Worm (Caenorhabditis elegans): ENCODE data around the gene F52E1.5.

F52E1.5 gene

ce11 chrV:8345436-8345835 lies 33.9 kb upstream of the F52E1.5 start, which contains the start of gene C08D8.1:
TSS of gene C08D8.1 (plus strand) at chrV:8345759.
- TF ChIP-seq ceh-82 (tag; optimal IDR thresholded peaks at IDR 0.05) (no peak), ceh-20 (GFP tag; IDR thresholded peaks at IDR 0.05) (0 out of 2 replicates have a peak, but pooled peaks have one; percentile 19), lsy-2 (tag; optimal IDR thresholded peaks at IDR 0.05) (no peak), ama-1 (optimal IDR thresholded peaks at IDR 0.05) (no peak), nhr-6 (tag; optimal IDR thresholded peaks at IDR 0.05) (no peak), dmd-6 (GFP tag; IDR thresholded peaks at IDR 0.05) (no peak; the same call in 1 of the 2 replicates), nhr-28 (tag; optimal IDR thresholded peaks at IDR 0.05) (peak; percentile 97), ceh-44 (GFP tag; IDR thresholded peaks at IDR 0.05) (no peak), unc-62 (GFP tag; optimal IDR thresholded peaks at IDR 0.05 in 1 of 2) (peak in 1 of 2 experiments; percentile 44), unc-62 (tag; optimal IDR thresholded peaks at IDR 0.05) (no peak)

ce11 chrV:8348959-8349389 lies 30.3 kb upstream of the F52E1.5 start:
- TF ChIP-seq ZK337.2 (GFP tag; IDR thresholded peaks at IDR 0.05) (0 out of 2 replicates have a peak, but pooled peaks have one; percentile 35), pha-4 (GFP tag; IDR thresholded peaks at IDR 0.05) (peak; percentile 76; the same call in 1 of the 2 replicates), pha-4 (tag; optimal IDR thresholded peaks at IDR 0.05) (no peak), ztf-11 (tag; optimal IDR thresholded peaks at IDR 0.05) (no peak), R02D3.7 (tag; optimal IDR thresholded peaks at IDR 0.05) (no peak), nhr-42 (GFP tag; IDR thresholded peaks at IDR 0.05) (0 out of 2 replicates have a peak, but pooled peaks have one; percentile 71), sdz-12 (GFP tag; optimal IDR thresholded peaks at IDR 0.05) (no peak), vab-7 (GFP tag; IDR thresholded peaks at IDR 0.05) (no peak; the same call in 1 of the 2 replicates), T26A8.4 (GFP tag; IDR thresholded peaks at IDR 0.05) (peak; percentile 92), mes-2 (tag; optimal IDR thresholded peaks at IDR 0.05; ENCODE audit: poor library complexity, severe bottlenecking) (peak; percentile 90), nhr-28 (tag; optimal IDR thresholded peaks at IDR 0.05) (peak; percentile 74), unc-39 (tag; optimal IDR thresholded peaks at IDR 0.05) (no peak), madf-9 (GFP tag; conservative IDR thresholded peaks at IDR 0.05) (no peak), jun-1 (tag; optimal IDR thresholded peaks at IDR 0.05) (peak; percentile 50), lsy-2 (tag; optimal IDR thresholded peaks at IDR 0.05) (peak; percentile 57 to 75), fos-1 (tag; optimal IDR thresholded peaks at IDR 0.05) (no peak), dpl-1 (GFP tag; optimal IDR thresholded peaks at IDR 0.05) (peak; percentile 44), ceh-62 (tag; optimal IDR thresholded peaks at IDR 0.05) (no peak), nhr-6 (tag; optimal IDR thresholded peaks at IDR 0.05) (peak; percentile 21), nhr-25 (tag; optimal IDR thresholded peaks at IDR 0.05; ENCODE audit: borderline replicate concordance, insufficient read depth) (peak; percentile 82), set-16 (GFP tag; IDR thresholded peaks at IDR 0.05) (no peak; the same call in none of the 2 replicates), tag-97 (GFP tag; IDR thresholded peaks at IDR 0.05) (no peak), mxl-3 (GFP tag; optimal IDR thresholded peaks at IDR 0.05) (peak; percentile 79), F49E8.2 (tag; optimal IDR thresholded peaks at IDR 0.05; ENCODE audit: borderline replicate concordance) (peak; percentile 96), arid-1 (GFP tag; conservative IDR thresholded peaks at IDR 0.05) (peak; percentile 70), dmd-8 (GFP tag; IDR thresholded peaks at IDR 0.05) (peak; percentile 62), lin-15B (tag; optimal IDR thresholded peaks at IDR 0.05) (no peak), ceh-82 (tag; optimal IDR thresholded peaks at IDR 0.05) (no peak), nhr-10 (tag; optimal IDR thresholded peaks at IDR 0.05) (peak; percentile 19), cey-2 (tag; optimal IDR thresholded peaks at IDR 0.05; ENCODE audit: borderline replicate concordance, insufficient read depth) (no peak), hlh-11 (tag; optimal IDR thresholded peaks at IDR 0.05) (peak; percentile 88), daf-12 (tag; optimal IDR thresholded peaks at IDR 0.05) (no peak), saeg-2 (GFP tag; IDR thresholded peaks at IDR 0.05) (no peak), lir-3 (tag; optimal IDR thresholded peaks at IDR 0.05) (peak; percentile 19), lin-39 (tag; optimal IDR thresholded peaks at IDR 0.05) (no peak), egl-27 (tag; optimal IDR thresholded peaks at IDR 0.05) (no peak), ceh-20 (GFP tag; IDR thresholded peaks at IDR 0.05) (0 out of 2 replicates have a peak, but pooled peaks have one; percentile 42), php-3 (GFP tag; IDR thresholded peaks at IDR 0.05) (no peak), tra-1 (GFP tag; IDR thresholded peaks at IDR 0.05) (peak; percentile 49; the same call in 1 of the 2 replicates), spr-1 (tag; optimal IDR thresholded peaks at IDR 0.05) (peak; percentile 79), ceh-32 (tag; optimal IDR thresholded peaks at IDR 0.05; ENCODE audit: poor library complexity) (peak; percentile 12), ama-1 (optimal IDR thresholded peaks at IDR 0.05) (peak; percentile 98), D1046.2 (GFP tag; IDR thresholded peaks at IDR 0.05) (no peak), hlh-30 (tag; optimal IDR thresholded peaks at IDR 0.05; ENCODE audit: insufficient read depth) (peak; percentile 74)
